Worm (Caenorhabditis elegans) whole organism, young adult: ENCODE results near the gene C15H7.3.

ENCODE experiments used
- F37B4.10 ChIP-seq: fragments of 200-800 bp; sonication (Bioruptor generic); IDR thresholded peaks from 2 replicates; pipeline ENCODE4 v1.3.6; 2022; ENCODE audit warnings: missing genetic modification characterization, missing compliant biosample characterization
- attf-5 ChIP-seq: fragments of 200-800 bp; sonication (Bioruptor generic); optimal IDR thresholded peaks from 2 replicates; lab custom pipeline; 2018; ENCODE audit warnings: mild to moderate bottlenecking, missing genetic modification characterization, missing compliant biosample characterization
- madf-6 ChIP-seq: fragments of 200-800 bp; sonication (Bioruptor generic); IDR thresholded peaks from 2 replicates; pipeline ENCODE4 v1.3.6; 2022; ENCODE audit warnings: missing genetic modification reagents, missing genetic modification characterization, missing compliant biosample characterization
- nhr-120 ChIP-seq: fragments of 200-800 bp; sonication (Bioruptor generic); IDR thresholded peaks from 2 replicates; pipeline ENCODE4 v1.3.6; 2022; ENCODE audit warnings: missing genetic modification characterization, missing compliant biosample characterization
- rpc-1 ChIP-seq, 2 experiments: fragments of 150-350 bp in 1 of 2; sonication (generic microtip) in 1 of 2; optimal IDR thresholded peaks; 2 replicates each; lab custom pipeline; 2014 to 2018; ENCODE audit warnings: missing biosample characterization in 1 of 2, missing genetic modification characterization in 1 of 2, missing genetic modification reagents in 1 of 2, missing genotype in 1 of 2
- snpc-1.3 ChIP-seq: sonication (generic microtip); optimal IDR thresholded peaks from 2 replicates; lab custom pipeline; 2017; ENCODE audit warnings: missing genetic modification characterization, mild to moderate bottlenecking, missing compliant biosample characterization, antibody characterized with exemption, moderate library complexity, missing genotype, missing genetic modification reagents; ENCODE audit not compliant: insufficient read depth
- snpc-4 ChIP-seq, 5 experiments: fragments of 150-350 bp in 1 of 5; sonication (generic microtip) in 4 of 5; optimal IDR thresholded peaks; 2 replicates each; lab custom pipeline; 2014 to 2018; ENCODE audit warnings: missing genetic modification characterization in 5 of 5, missing biosample characterization in 3 of 5, antibody characterized with exemption in 2 of 5, mild to moderate bottlenecking in 2 of 5, missing compliant biosample characterization in 2 of 5, missing genotype in 2 of 5, moderate library complexity in 2 of 5, missing genetic modification reagents in 1 of 5
- somi-1 ChIP-seq: fragments of 200-800 bp; sonication (Bioruptor generic); optimal IDR thresholded peaks from 2 replicates; lab custom pipeline; 2018; ENCODE audit warnings: mild to moderate bottlenecking, missing genetic modification characterization, missing compliant biosample characterization

DNA sequence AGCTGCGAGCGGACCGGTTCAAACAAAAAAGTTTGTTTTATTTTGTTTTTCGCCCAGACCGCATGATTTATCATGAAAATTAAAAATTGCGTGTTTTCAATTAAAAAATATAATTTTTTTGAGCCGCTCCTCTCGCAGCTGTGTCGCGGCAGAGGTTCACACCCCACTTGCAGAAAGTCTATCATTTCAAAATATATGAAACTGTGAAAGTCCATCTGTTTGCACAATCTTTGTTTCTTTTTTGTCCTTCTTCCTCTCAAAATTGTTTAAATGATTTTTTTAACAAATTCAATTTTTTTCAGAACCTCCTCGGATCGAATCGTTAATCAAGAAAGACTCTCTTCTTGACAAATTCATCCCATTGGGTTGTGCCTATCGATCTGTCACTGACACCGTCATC, 47.8 kb upstream of the C15H7.3 start, which contains the start of gene tlk-1:
- no peak for TF ChIP-seq F37B4.10
- TF ChIP-seq nhr-120 (GFP tag; lab: Robert Waterston, UW), result no peak
- TF ChIP-seq snpc-1.3 (tag; lab: Kevin White, UChicago), result no peak
- TF ChIP-seq rpc-1 (optimal IDR thresholded peaks at IDR 0.05; lab: Kevin White, UChicago), result no peak
- TF ChIP-seq rpc-1 (tag; optimal IDR thresholded peaks at IDR 0.05; lab: Kevin White, UChicago), result no peak
- no peak for TF ChIP-seq somi-1 (GFP tag; lab: Kevin White, UChicago)
- no peak for TF ChIP-seq madf-6 (GFP tag; lab: Robert Waterston, UW)
- no peak for TF ChIP-seq snpc-4 (GFP tag; optimal IDR thresholded peaks at IDR 0.05; lab: Kevin White, UChicago)
- TF ChIP-seq snpc-4 (tag; optimal IDR thresholded peaks at IDR 0.05; lab: Kevin White, UChicago), result no peak
- TF ChIP-seq attf-5 (GFP tag; lab: Kevin White, UChicago), result no peak
